Fruit fly (Drosophila melanogaster): ENCODE measurements around the gene Noc1.

dm6 chr3L:11070372-11070854, 4.2 kb upstream of the Noc1 start, which contains the start of gene Mocs1:
- TF ChIP-seq Elba2 (GFP tag; optimal IDR thresholded peaks at IDR 0.05): no peak
- no peak for TF ChIP-seq crc (GFP tag; optimal IDR thresholded peaks at IDR 0.05)
- no peak for TF ChIP-seq insv (GFP tag; optimal IDR thresholded peaks at IDR 0.05)
- no peak for TF ChIP-seq CG3163 (GFP tag; optimal IDR thresholded peaks at IDR 0.05)
- TF ChIP-seq Hr78 (GFP tag; optimal IDR thresholded peaks at IDR 0.05): peak in 1 of 2 experiments; percentile 98
- TF ChIP-seq zfh1 (GFP tag; IDR thresholded peaks at IDR 0.05): no peak
